Fruit fly (Drosophila melanogaster): ENCODE measurements around the gene CG5347.

- TF ChIP-seq CG31627 (GFP tag; optimal IDR thresholded peaks at IDR 0.05), result no peak
- TF ChIP-seq CG16779 (tag; optimal IDR thresholded peaks at IDR 0.05), result no peak
- TF ChIP-seq CG1621 (tag; optimal IDR thresholded peaks at IDR 0.05), result no peak
- TF ChIP-seq Blimp-1 (GFP tag; optimal IDR thresholded peaks at IDR 0.05), result no peak
- TF ChIP-seq pdm3 (GFP tag; optimal IDR thresholded peaks at IDR 0.05), result no peak
- no peak for TF ChIP-seq CG6792 (GFP tag; optimal IDR thresholded peaks at IDR 0.05)
- no peak for TF ChIP-seq cyc (GFP tag; optimal IDR thresholded peaks at IDR 0.05)
- TF ChIP-seq Smox (GFP tag; optimal IDR thresholded peaks at IDR 0.05), result no peak
- no peak for TF ChIP-seq CG9139 (GFP tag; optimal IDR thresholded peaks at IDR 0.05)
- TF ChIP-seq topi (GFP tag; optimal IDR thresholded peaks at IDR 0.05), result no peak
- no peak for TF ChIP-seq Lpt (GFP tag; optimal IDR thresholded peaks at IDR 0.05)
- no peak for TF ChIP-seq CG8119 (GFP tag; IDR thresholded peaks at IDR 0.05)
Measured at dm6 chrX:14802611-14803110, 26.1 kb downstream of the CG5347 start.
